Worm (Caenorhabditis elegans) whole organism, midembryonic: ENCODE results near the gene Y58A7A.3.

Experiments used
- T22C8.4 ChIP-seq: fragments of 200-800 bp; sonication (Bioruptor generic); IDR thresholded peaks from 2 replicates; pipeline ENCODE4 v1.3.6; 2022; ENCODE audit warnings: missing genetic modification characterization, missing compliant biosample characterization
- ref-1 ChIP-seq: fragments of 200-800 bp; sonication (Bioruptor generic); conservative IDR thresholded peaks from 2 replicates; pipeline ENCODE4 v1.3.6; 2022; ENCODE audit warnings: missing genetic modification reagents, missing genetic modification characterization, missing compliant biosample characterization
- tab-1 ChIP-seq: fragments of 200-800 bp; sonication (Bioruptor generic); IDR thresholded peaks from 2 replicates; pipeline ENCODE4 v1.3.6; 2022; ENCODE audit warnings: missing genetic modification characterization, missing compliant biosample characterization

- TF ChIP-seq T22C8.4 (GFP tag; lab: Robert Waterston, UW), result no peak
- TF ChIP-seq tab-1 (GFP tag; lab: Robert Waterston, UW), result no peak
- no peak for TF ChIP-seq ref-1
Observed at ce11 chrV:5119679-5120078, 39.0 kb upstream of the Y58A7A.3 start, which contains the start of gene sid-1.
